Worm (Caenorhabditis elegans): ENCODE measurements around the gene Y82E9BL.19.

Gene Y82E9BL.19

ce11 chrIII:1315038-1315437 lies 16.8 kb upstream of the Y82E9BL.19 start, which contains the start of the genes fbxa-80 and fbxa-19:
TSS of gene fbxa-80 (minus strand) at chrIII:1315210.
TSS of gene fbxa-19 (plus strand) at chrIII:1315401.
- TF ChIP-seq ama-1 (optimal IDR thresholded peaks at IDR 0.05) (no peak), tra-4 (tag; optimal IDR thresholded peaks at IDR 0.05) (no peak), F13C5.2 (tag; optimal IDR thresholded peaks at IDR 0.05) (no peak), sea-1 (GFP tag; conservative IDR thresholded peaks at IDR 0.05) (no peak), ets-7 (tag; optimal IDR thresholded peaks at IDR 0.05) (no peak), scrt-1 (GFP tag; IDR thresholded peaks at IDR 0.05) (no peak), tbx-11 (GFP tag; IDR thresholded peaks at IDR 0.05) (no peak), flt-1 (GFP tag; IDR thresholded peaks at IDR 0.05) (no peak), ceh-13 (GFP tag; optimal IDR thresholded peaks at IDR 0.05) (no peak), B0310.2 (tag; optimal IDR thresholded peaks at IDR 0.05) (no peak), pes-1 (GFP tag; IDR thresholded peaks at IDR 0.05) (no peak), hmbx-1 (tag; optimal IDR thresholded peaks at IDR 0.05) (no peak), hnd-1 (tag; optimal IDR thresholded peaks at IDR 0.05) (no peak), tbx-37 (GFP tag; conservative IDR thresholded peaks at IDR 0.05) (no peak), ceh-36 (tag; optimal IDR thresholded peaks at IDR 0.05) (no peak), aly-1 (tag; optimal IDR thresholded peaks at IDR 0.05) (no peak)

ce11 chrIII:1321561-1321960 lies 10.3 kb upstream of the Y82E9BL.19 start, which contains the start of gene fbxa-15:
TSS of gene fbxa-15 (minus strand) at chrIII:1321661.
- TF ChIP-seq ets-7 (tag; optimal IDR thresholded peaks at IDR 0.05) (no peak), aly-1 (tag; optimal IDR thresholded peaks at IDR 0.05) (no peak), B0310.2 (tag; optimal IDR thresholded peaks at IDR 0.05) (no peak), flt-1 (GFP tag; IDR thresholded peaks at IDR 0.05) (no peak), pes-1 (GFP tag; IDR thresholded peaks at IDR 0.05) (no peak), ceh-13 (GFP tag; optimal IDR thresholded peaks at IDR 0.05) (no peak), ama-1 (optimal IDR thresholded peaks at IDR 0.05) (no peak)

- TF ChIP-seq pes-1 (GFP tag; IDR thresholded peaks at IDR 0.05) = no peak
- no peak for TF ChIP-seq sea-1 (GFP tag; conservative IDR thresholded peaks at IDR 0.05)
- TF ChIP-seq ceh-13 (GFP tag; optimal IDR thresholded peaks at IDR 0.05) = no peak
- no peak for TF ChIP-seq hmbx-1 (tag; optimal IDR thresholded peaks at IDR 0.05)
- TF ChIP-seq ceh-36 (tag; optimal IDR thresholded peaks at IDR 0.05) = no peak
- TF ChIP-seq ama-1 (optimal IDR thresholded peaks at IDR 0.05) = no peak
- no peak for TF ChIP-seq tbx-37 (GFP tag; conservative IDR thresholded peaks at IDR 0.05)
Measured at ce11 chrIII:1323555-1323954, 8.3 kb upstream of the Y82E9BL.19 start.

- TF ChIP-seq hmg-4 (GFP tag; optimal IDR thresholded peaks at IDR 0.05) = no peak
- TF ChIP-seq aly-1 (tag; optimal IDR thresholded peaks at IDR 0.05) = no peak
- no peak for TF ChIP-seq ets-7 (tag; optimal IDR thresholded peaks at IDR 0.05)
- no peak for TF ChIP-seq ceh-13 (GFP tag; optimal IDR thresholded peaks at IDR 0.05)
- no peak for TF ChIP-seq F13C5.2 (tag; optimal IDR thresholded peaks at IDR 0.05)
- no peak for TF ChIP-seq tra-4 (tag; optimal IDR thresholded peaks at IDR 0.05)
- TF ChIP-seq hmbx-1 (tag; optimal IDR thresholded peaks at IDR 0.05) = no peak
- no peak for TF ChIP-seq scrt-1 (GFP tag; IDR thresholded peaks at IDR 0.05)
- no peak for TF ChIP-seq ceh-36 (tag; optimal IDR thresholded peaks at IDR 0.05)
- TF ChIP-seq hnd-1 (tag; optimal IDR thresholded peaks at IDR 0.05) = no peak
- no peak for TF ChIP-seq tbx-37 (GFP tag; conservative IDR thresholded peaks at IDR 0.05)
Measured at ce11 chrIII:1324513-1324912, 7.3 kb upstream of the Y82E9BL.19 start, which contains the start of gene fbxa-14. TSS of gene fbxa-14 (minus strand) at chrIII:1324613.

ce11 chrIII:1326490-1326889 lies 5.3 kb upstream of the Y82E9BL.19 start, which contains the start of gene Y82E9BL.18:
TSS of gene Y82E9BL.18 (plus strand) at chrIII:1326790.
- TF ChIP-seq B0310.2 (tag; optimal IDR thresholded peaks at IDR 0.05) = no peak
- no peak for TF ChIP-seq ceh-36 (tag; optimal IDR thresholded peaks at IDR 0.05)
- TF ChIP-seq sea-1 (GFP tag; conservative IDR thresholded peaks at IDR 0.05) = no peak
- no peak for TF ChIP-seq ets-7 (tag; optimal IDR thresholded peaks at IDR 0.05)
- TF ChIP-seq ama-1 (optimal IDR thresholded peaks at IDR 0.05) = no peak
- TF ChIP-seq pes-1 (GFP tag; IDR thresholded peaks at IDR 0.05) = no peak
- no peak for TF ChIP-seq tbx-37 (GFP tag; conservative IDR thresholded peaks at IDR 0.05)
- no peak for TF ChIP-seq hmbx-1 (tag; optimal IDR thresholded peaks at IDR 0.05)
- TF ChIP-seq hmg-4 (GFP tag; optimal IDR thresholded peaks at IDR 0.05) = no peak
- TF ChIP-seq flt-1 (GFP tag; IDR thresholded peaks at IDR 0.05) = no peak
- no peak for TF ChIP-seq scrt-1 (GFP tag; IDR thresholded peaks at IDR 0.05)

- TF ChIP-seq tbx-37 (GFP tag; conservative IDR thresholded peaks at IDR 0.05) (no peak), pes-1 (GFP tag; IDR thresholded peaks at IDR 0.05) (no peak), tra-4 (tag; optimal IDR thresholded peaks at IDR 0.05) (no peak), hmbx-1 (tag; optimal IDR thresholded peaks at IDR 0.05) (no peak), scrt-1 (GFP tag; IDR thresholded peaks at IDR 0.05) (no peak), ceh-36 (tag; optimal IDR thresholded peaks at IDR 0.05) (no peak)
Measured at ce11 chrIII:1340240-1340639, 8.4 kb downstream of the Y82E9BL.19 start, which contains the start of gene fbxa-5. TSS of gene fbxa-5 (minus strand) at chrIII:1340340.

- TF ChIP-seq sea-1 (GFP tag; conservative IDR thresholded peaks at IDR 0.05) = no peak
- TF ChIP-seq hnd-1 (tag; optimal IDR thresholded peaks at IDR 0.05) = no peak
- TF ChIP-seq hmg-4 (GFP tag; optimal IDR thresholded peaks at IDR 0.05) = no peak
- TF ChIP-seq flt-1 (GFP tag; IDR thresholded peaks at IDR 0.05) = no peak
- TF ChIP-seq scrt-1 (GFP tag; IDR thresholded peaks at IDR 0.05) = no peak
- no peak for TF ChIP-seq hmbx-1 (tag; optimal IDR thresholded peaks at IDR 0.05)
- TF ChIP-seq ceh-13 (GFP tag; optimal IDR thresholded peaks at IDR 0.05) = no peak
- no peak for TF ChIP-seq tbx-11 (GFP tag; IDR thresholded peaks at IDR 0.05)
- no peak for TF ChIP-seq tra-4 (tag; optimal IDR thresholded peaks at IDR 0.05)
- no peak for TF ChIP-seq ceh-36 (tag; optimal IDR thresholded peaks at IDR 0.05)
- TF ChIP-seq ets-7 (tag; optimal IDR thresholded peaks at IDR 0.05) = no peak
- TF ChIP-seq B0310.2 (tag; optimal IDR thresholded peaks at IDR 0.05) = no peak
- no peak for TF ChIP-seq F13C5.2 (tag; optimal IDR thresholded peaks at IDR 0.05)
Measured at ce11 chrIII:1342488-1342887, 10.7 kb downstream of the Y82E9BL.19 start, which contains the start of gene fbxa-26. TSS of gene fbxa-26 (minus strand) at chrIII:1342522.

- no peak for TF ChIP-seq hmbx-1 (tag; optimal IDR thresholded peaks at IDR 0.05)
- no peak for TF ChIP-seq flt-1 (GFP tag; IDR thresholded peaks at IDR 0.05)
- TF ChIP-seq ceh-13 (GFP tag; optimal IDR thresholded peaks at IDR 0.05) = no peak
Measured at ce11 chrIII:1342919-1343419, 11.2 kb downstream of the Y82E9BL.19 start, which contains the start of gene fbxa-27. TSS of gene fbxa-27 (plus strand) at chrIII:1342969.
